Fruit fly (Drosophila melanogaster): ENCODE data around the gene Ugt35B1.

The Ugt35B1 gene

dm6 chr3R:11196648-11197388 lies 26.8 kb upstream of the Ugt35B1 start (continued):
- TF ChIP-seq CG18599 (GFP tag; optimal IDR thresholded peaks at IDR 0.05) (peak; percentile 99), lola (GFP tag; optimal IDR thresholded peaks at IDR 0.05) (peak in 1 of 3 experiments; percentile 97), zfh2 (GFP tag; optimal IDR thresholded peaks at IDR 0.05) (peak; percentile 94), Fer1 (GFP tag; optimal IDR thresholded peaks at IDR 0.05) (peak; percentile 99), MBD-R2 (GFP tag; IDR thresholded peaks at IDR 0.05) (peak; percentile 94), Sry-β (GFP tag; optimal IDR thresholded peaks at IDR 0.05) (peak; percentile 64), MESR4 (GFP tag; optimal IDR thresholded peaks at IDR 0.05) (peak; percentile 19), psq (GFP tag; optimal IDR thresholded peaks at IDR 0.05) (peak; percentile 94), D19A (tag; optimal IDR thresholded peaks at IDR 0.05) (peak; percentile 99), CG11695 (GFP tag; IDR thresholded peaks at IDR 0.05) (peak; percentile 99), cad (GFP tag; optimal IDR thresholded peaks at IDR 0.05) (no peak), CG6689 (GFP tag; IDR thresholded peaks at IDR 0.05) (peak; percentile 99), Dll (GFP tag; IDR thresholded peaks at IDR 0.05; ENCODE audit: partially characterized antibody) (no peak), Hr39 (optimal IDR thresholded peaks at IDR 0.05) (no peak), insv (GFP tag; optimal IDR thresholded peaks at IDR 0.05) (peak in 1 of 2 experiments; percentile 79), Deaf1 (tag; optimal IDR thresholded peaks at IDR 0.05) (peak; percentile 76), H15 (GFP tag; IDR thresholded peaks at IDR 0.05) (peak; percentile 97), CG17361 (GFP tag; IDR thresholded peaks at IDR 0.05) (peak; percentile 100), CG3838 (GFP tag; optimal IDR thresholded peaks at IDR 0.05) (peak; percentile 94), hkb (optimal IDR thresholded peaks at IDR 0.05) (no peak), hkb (GFP tag; IDR thresholded peaks at IDR 0.05) (peak; percentile 98), fru (optimal IDR thresholded peaks at IDR 0.05) (no peak), CG1792 (GFP tag; optimal IDR thresholded peaks at IDR 0.05) (peak; percentile 88), CG11247 (GFP tag; IDR thresholded peaks at IDR 0.05) (peak; percentile 97), HLH3B (GFP tag; IDR thresholded peaks at IDR 0.05) (peak; percentile 98), peb (GFP tag; IDR thresholded peaks at IDR 0.05) (peak; percentile 97), fd64A (GFP tag; optimal IDR thresholded peaks at IDR 0.05) (peak; percentile 85), Gsc (GFP tag; IDR thresholded peaks at IDR 0.05) (peak; percentile 95), CG8359 (GFP tag; optimal IDR thresholded peaks at IDR 0.05; ENCODE audit: borderline replicate concordance) (peak; percentile 93), sd (tag; optimal IDR thresholded peaks at IDR 0.05) (peak; percentile 94), CG42726 (GFP tag; IDR thresholded peaks at IDR 0.05; ENCODE audit: partially characterized antibody) (no peak), CG9609 (GFP tag; optimal IDR thresholded peaks at IDR 0.05) (peak; percentile 88), CG12391 (tag; optimal IDR thresholded peaks at IDR 0.05) (peak; percentile 99), ind (GFP tag; optimal IDR thresholded peaks at IDR 0.05) (peak; percentile 98), Trl (optimal IDR thresholded peaks at IDR 0.05) (peak; percentile 71 to 81), Trl (GFP tag; optimal IDR thresholded peaks at IDR 0.05) (peak; percentile 81), CG9797 (GFP tag; optimal IDR thresholded peaks at IDR 0.05) (peak; percentile 33), kah (GFP tag; optimal IDR thresholded peaks at IDR 0.05) (peak; percentile 97), Six4 (GFP tag; optimal IDR thresholded peaks at IDR 0.05) (peak; percentile 98), hbn (GFP tag; IDR thresholded peaks at IDR 0.05; ENCODE audit: partially characterized antibody) (no peak), CG5180 (GFP tag; optimal IDR thresholded peaks at IDR 0.05) (peak; percentile 93), CG11085 (GFP tag; IDR thresholded peaks at IDR 0.05) (peak; percentile 96), zf30C (GFP tag; optimal IDR thresholded peaks at IDR 0.05) (no peak), CG8924 (tag; optimal IDR thresholded peaks at IDR 0.05) (peak; percentile 95), CG8478 (optimal IDR thresholded peaks at IDR 0.05) (no peak), ase (GFP tag; IDR thresholded peaks at IDR 0.05) (peak; percentile 97), CG17829 (tag; optimal IDR thresholded peaks at IDR 0.05) (peak; percentile 96), CG2678 (tag; optimal IDR thresholded peaks at IDR 0.05) (peak; percentile 100), Scr (GFP tag; IDR thresholded peaks at IDR 0.05; ENCODE audit: partially characterized antibody) (no peak), eve (GFP tag; optimal IDR thresholded peaks at IDR 0.05) (peak in 1 of 2 experiments; percentile 99), fd3F (GFP tag; optimal IDR thresholded peaks at IDR 0.05) (peak; percentile 98)
